Worm (Caenorhabditis elegans): ENCODE results near the gene F20H11.4.

DNA sequence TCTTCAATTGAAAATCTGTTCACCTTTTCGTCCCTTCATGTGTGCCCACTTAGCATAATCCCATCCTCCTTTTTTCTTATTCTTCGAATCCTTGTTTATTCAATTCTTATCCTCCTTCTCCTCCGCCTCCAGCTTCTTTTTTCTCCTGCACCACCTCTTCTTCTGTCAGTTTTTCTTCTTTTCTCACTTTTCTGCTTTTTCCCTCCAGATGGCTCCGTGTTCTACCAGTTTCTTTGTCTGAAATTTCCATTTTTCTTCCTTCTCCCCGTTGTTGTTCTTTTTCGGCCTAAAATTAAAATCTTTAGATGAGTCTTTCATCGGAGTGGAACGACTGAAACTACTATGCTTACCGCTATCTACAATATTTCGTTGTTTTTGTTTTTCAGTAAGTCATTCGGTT, 26.8 kb upstream of the F20H11.4 start, which contains the start of gene acr-21:
- TF ChIP-seq tra-4 (tag; optimal IDR thresholded peaks at IDR 0.05): no peak
- TF ChIP-seq B0310.2 (tag; optimal IDR thresholded peaks at IDR 0.05): no peak
- TF ChIP-seq flt-1 (GFP tag; IDR thresholded peaks at IDR 0.05): no peak
- no peak for TF ChIP-seq hnd-1 (tag; optimal IDR thresholded peaks at IDR 0.05)
- no peak for TF ChIP-seq sea-1 (GFP tag; conservative IDR thresholded peaks at IDR 0.05)
- TF ChIP-seq pes-1 (GFP tag; IDR thresholded peaks at IDR 0.05): no peak
- TF ChIP-seq ama-1 (optimal IDR thresholded peaks at IDR 0.05): no peak
- TF ChIP-seq F13C5.2 (tag; optimal IDR thresholded peaks at IDR 0.05): no peak
- no peak for TF ChIP-seq aly-1 (tag; optimal IDR thresholded peaks at IDR 0.05)
